Fruit fly (Drosophila melanogaster): ENCODE data around the gene Mbs.

dm6 chr3L:16034224-16034623, 17.5 kb upstream of the Mbs start, which contains the start of gene CG42538:
- TF ChIP-seq pan (optimal IDR thresholded peaks at IDR 0.05) = no peak
- no peak for TF ChIP-seq usp (GFP tag; optimal IDR thresholded peaks at IDR 0.05)
- no peak for TF ChIP-seq psq (optimal IDR thresholded peaks at IDR 0.05)
- no peak for TF ChIP-seq CG8478 (optimal IDR thresholded peaks at IDR 0.05)
- no peak for TF ChIP-seq Dll (optimal IDR thresholded peaks at IDR 0.05)
